Fruit fly (Drosophila melanogaster): ENCODE results near the gene Prx6a.

- no peak for TF ChIP-seq topi (GFP tag; optimal IDR thresholded peaks at IDR 0.05)
- TF ChIP-seq cyc (GFP tag; optimal IDR thresholded peaks at IDR 0.05), result no peak
- no peak for TF ChIP-seq Ets21C (GFP tag; optimal IDR thresholded peaks at IDR 0.05)
- TF ChIP-seq CG10631 (GFP tag; optimal IDR thresholded peaks at IDR 0.05), result no peak
- peak; percentile 65 for TF ChIP-seq svp (GFP tag)
- no peak for TF ChIP-seq OdsH (GFP tag; optimal IDR thresholded peaks at IDR 0.05)
- TF ChIP-seq Eip75B (GFP tag; optimal IDR thresholded peaks at IDR 0.05), result no peak
- TF ChIP-seq CG32006 (GFP tag; optimal IDR thresholded peaks at IDR 0.05), result no peak
- TF ChIP-seq net (GFP tag; optimal IDR thresholded peaks at IDR 0.05), result no peak
- TF ChIP-seq CG6163 (GFP tag; IDR thresholded peaks at IDR 0.05), result no peak; the same call in 2 of the 3 replicates
- TF ChIP-seq CG11902 (GFP tag; optimal IDR thresholded peaks at IDR 0.05), result no peak
- TF ChIP-seq Hr39 (GFP tag; optimal IDR thresholded peaks at IDR 0.05), result no peak
- TF ChIP-seq CG16779 (tag; optimal IDR thresholded peaks at IDR 0.05), result no peak
- no peak for TF ChIP-seq CG6792 (GFP tag; optimal IDR thresholded peaks at IDR 0.05)
Measured at dm6 chr2L:2904316-2905050, 26.5 kb upstream of the Prx6a start.
